Worm (Caenorhabditis elegans) whole organism, young adult: Measurements from ENCODE around the gene F56F11.4.

Experiments
- B0035.1 ChIP-seq: sonication (generic microtip); optimal IDR thresholded peaks from 2 replicates; lab custom pipeline; 2016; ENCODE audit warnings: missing genetic modification characterization, mild to moderate bottlenecking, missing compliant biosample characterization, missing genotype, missing genetic modification reagents
- B0261.1 ChIP-seq: sonication (generic microtip); optimal IDR thresholded peaks from 2 replicates; lab custom pipeline; 2016; ENCODE audit warnings: mild to moderate bottlenecking, missing genetic modification characterization, moderate library complexity, missing compliant biosample characterization
- B0336.3 ChIP-seq: fragments of 200-800 bp; sonication (Bioruptor generic); IDR thresholded peaks from 2 replicates; pipeline ENCODE4 v1.3.6; 2022; ENCODE audit warnings: missing genetic modification characterization, missing compliant biosample characterization
- C06A6.2 ChIP-seq: fragments of 200-800 bp; sonication (Bioruptor generic); conservative IDR thresholded peaks from 2 replicates; pipeline ENCODE4 v1.3.6; 2022; ENCODE audit warnings: missing genetic modification characterization, missing compliant biosample characterization
- F10E7.11 ChIP-seq: sonication (generic microtip); optimal IDR thresholded peaks from 2 replicates; lab custom pipeline; 2017; ENCODE audit warnings: mild to moderate bottlenecking, missing genetic modification characterization, moderate library complexity, missing compliant biosample characterization
- F23B12.7 ChIP-seq: sonication (generic microtip); optimal IDR thresholded peaks from 2 replicates; lab custom pipeline; 2017; ENCODE audit warnings: missing genetic modification characterization, mild to moderate bottlenecking, missing compliant biosample characterization, antibody characterized with exemption, moderate library complexity; ENCODE audit not compliant: insufficient read depth
- F52B5.7 ChIP-seq: sonication (generic microtip); optimal IDR thresholded peaks from 2 replicates; lab custom pipeline; 2016; ENCODE audit warnings: mild to moderate bottlenecking, missing genetic modification characterization, missing compliant biosample characterization
- F55B11.4 ChIP-seq: sonication (generic microtip); optimal IDR thresholded peaks from 2 replicates; lab custom pipeline; 2016; ENCODE audit warnings: missing compliant biosample characterization, missing genetic modification characterization, borderline replicate concordance; ENCODE audit not compliant: insufficient read depth
- K11D2.4 ChIP-seq: fragments of 200-800 bp; sonication (Bioruptor generic); IDR thresholded peaks from 2 replicates; pipeline ENCODE4 v1.3.6; 2022; ENCODE audit warnings: missing genetic modification reagents, missing genetic modification characterization, missing compliant biosample characterization
- Y53G8AR.9 ChIP-seq: fragments of 200-800 bp; sonication (Bioruptor generic); conservative IDR thresholded peaks from 2 replicates; pipeline ENCODE4 v1.3.6; 2022; ENCODE audit warnings: missing genetic modification reagents, missing genetic modification characterization, missing compliant biosample characterization
- Y56A3A.18 ChIP-seq: fragments of 200-800 bp; sonication (Bioruptor generic); IDR thresholded peaks from 2 replicates; pipeline ENCODE4 v1.3.6; 2022; ENCODE audit warnings: missing genetic modification reagents, missing genetic modification characterization, missing compliant biosample characterization
- Y67H2A.10 ChIP-seq: fragments of 200-800 bp; sonication (Bioruptor generic); conservative IDR thresholded peaks from 2 replicates; pipeline ENCODE4 v1.3.6; 2022; ENCODE audit warnings: missing genetic modification reagents, missing genetic modification characterization, missing compliant biosample characterization
- ZK185.1 ChIP-seq: sonication (generic microtip); optimal IDR thresholded peaks from 2 replicates; lab custom pipeline; 2016; ENCODE audit warnings: mild to moderate bottlenecking, missing genetic modification characterization, missing compliant biosample characterization; ENCODE audit not compliant: poor library complexity, severe bottlenecking
- akir-1 ChIP-seq: fragments of 200-800 bp; sonication (Bioruptor generic); optimal IDR thresholded peaks from 2 replicates; lab custom pipeline; 2018; ENCODE audit warnings: mild to moderate bottlenecking, missing genetic modification characterization, moderate library complexity, missing compliant biosample characterization
- ama-1 ChIP-seq, 3 experiments: fragments of 150-350 bp in 1 of 3; sonication (generic microtip) in 2 of 3; optimal IDR thresholded peaks; 2 replicates each; lab custom pipeline; 2014 to 2018; ENCODE audit warnings: missing biosample characterization in 2 of 3, missing genetic modification characterization in 2 of 3, missing genetic modification reagents in 2 of 3
- aptf-2 ChIP-seq: fragments of 200-800 bp; sonication (Bioruptor generic); conservative IDR thresholded peaks from 2 replicates; pipeline ENCODE4 v1.3.6; 2022; ENCODE audit warnings: missing genetic modification reagents, missing genetic modification characterization, missing compliant biosample characterization
- attf-5 ChIP-seq: fragments of 200-800 bp; sonication (Bioruptor generic); optimal IDR thresholded peaks from 2 replicates; lab custom pipeline; 2018; ENCODE audit warnings: mild to moderate bottlenecking, missing genetic modification characterization, missing compliant biosample characterization
- bed-1 ChIP-seq: fragments of 200-800 bp; sonication (Bioruptor generic); IDR thresholded peaks from 2 replicates; pipeline ENCODE4 v1.3.6; 2022; ENCODE audit warnings: missing genetic modification reagents, missing genetic modification characterization, missing compliant biosample characterization
- ccch-3 ChIP-seq: fragments of 200-800 bp; sonication (Bioruptor generic); optimal IDR thresholded peaks from 2 replicates; lab custom pipeline; 2018; ENCODE audit warnings: mild to moderate bottlenecking, missing genetic modification characterization, missing compliant biosample characterization
- cebp-1 ChIP-seq, 2 experiments: fragments of 200-800 bp in 1 of 2; sonication (Bioruptor generic) in 1 of 2; sonication (generic microtip) in 1 of 2; IDR thresholded peaks in 1 of 2; optimal IDR thresholded peaks in 1 of 2; 2 replicates each; pipeline versions ENCODE4 v1.3.6 to Lab custom; 2017 to 2022; ENCODE audit warnings: missing compliant biosample characterization in 2 of 2, missing genetic modification characterization in 2 of 2, mild to moderate bottlenecking in 1 of 2, missing genetic modification reagents in 1 of 2, moderate library complexity in 1 of 2
- ceh-100 ChIP-seq: fragments of 200-800 bp; sonication (Bioruptor generic); IDR thresholded peaks from 2 replicates; pipeline ENCODE4 v1.3.6; 2022; ENCODE audit warnings: missing genetic modification reagents, missing genetic modification characterization, missing compliant biosample characterization
- ceh-58 ChIP-seq: fragments of 200-800 bp; sonication (Bioruptor generic); IDR thresholded peaks from 2 replicates; pipeline ENCODE4 v1.3.6; 2022; ENCODE audit warnings: missing genetic modification characterization, missing compliant biosample characterization
- ceh-79 ChIP-seq: sonication (generic microtip); optimal IDR thresholded peaks from 2 replicates; lab custom pipeline; 2017; ENCODE audit warnings: mild to moderate bottlenecking, missing genetic modification characterization, missing compliant biosample characterization
- dox-1 ChIP-seq: fragments of 200-800 bp; sonication (Bioruptor generic); IDR thresholded peaks from 2 replicates; pipeline ENCODE4 v1.3.6; 2022; ENCODE audit warnings: missing genetic modification reagents, missing genetic modification characterization, missing compliant biosample characterization
- egl-18 ChIP-seq: fragments of 200-800 bp; sonication (Bioruptor generic); IDR thresholded peaks from 2 replicates; pipeline ENCODE4 v1.3.6; 2022; ENCODE audit warnings: missing genetic modification reagents, missing genetic modification characterization, missing compliant biosample characterization
- ets-4 ChIP-seq: fragments of 200-800 bp; sonication (Bioruptor generic); optimal IDR thresholded peaks from 2 replicates; lab custom pipeline; 2018; ENCODE audit warnings: mild to moderate bottlenecking, missing genetic modification characterization, missing compliant biosample characterization
- hmg-20 ChIP-seq: fragments of 200-800 bp; sonication (Bioruptor generic); IDR thresholded peaks from 2 replicates; pipeline ENCODE4 v1.3.6; 2022; ENCODE audit warnings: missing genetic modification reagents, missing genetic modification characterization, missing compliant biosample characterization
- let-526 ChIP-seq: fragments of 200-800 bp; sonication (Bioruptor generic); IDR thresholded peaks from 2 replicates; pipeline ENCODE4 v1.3.6; 2022; ENCODE audit warnings: missing genetic modification reagents, missing genetic modification characterization, missing compliant biosample characterization
- let-607 ChIP-seq, 2 experiments: fragments of 200-800 bp in 1 of 2; sonication (Bioruptor generic) in 1 of 2; sonication (generic microtip) in 1 of 2; optimal IDR thresholded peaks; 2 replicates each; lab custom pipeline; 2016 to 2018; ENCODE audit warnings: mild to moderate bottlenecking in 2 of 2, missing compliant biosample characterization in 2 of 2, missing genetic modification characterization in 2 of 2, moderate library complexity in 2 of 2, missing genotype in 1 of 2
- lin-35 ChIP-seq, 3 experiments: fragments of 150-350 bp in 2 of 3; sonication (generic microtip) in 1 of 3; optimal IDR thresholded peaks; 2 replicates each; lab custom pipeline; 2014 to 2018; ENCODE audit warnings: missing biosample characterization in 3 of 3, missing genetic modification characterization in 3 of 3, missing genetic modification reagents in 3 of 3
- lin-40 ChIP-seq: sonication (generic microtip); optimal IDR thresholded peaks from 2 replicates; lab custom pipeline; 2016; ENCODE audit warnings: missing genetic modification characterization, mild to moderate bottlenecking, missing compliant biosample characterization, missing genotype, missing genetic modification reagents
- lsy-27 ChIP-seq: sonication (generic microtip); optimal IDR thresholded peaks from 2 replicates; lab custom pipeline; 2017; ENCODE audit warnings: missing genetic modification characterization, mild to moderate bottlenecking, missing compliant biosample characterization, antibody characterized with exemption, missing genotype, borderline replicate concordance; ENCODE audit not compliant: insufficient read depth
- madf-10 ChIP-seq: sonication (generic microtip); optimal IDR thresholded peaks from 2 replicates; lab custom pipeline; 2016; ENCODE audit warnings: mild to moderate bottlenecking, missing genetic modification characterization, missing compliant biosample characterization
- madf-8 ChIP-seq: fragments of 200-800 bp; sonication (Bioruptor generic); conservative IDR thresholded peaks from 2 replicates; pipeline ENCODE4 v1.3.6; 2022; ENCODE audit warnings: missing genetic modification reagents, missing genetic modification characterization, missing compliant biosample characterization
- mcd-1 ChIP-seq: fragments of 200-800 bp; sonication (Bioruptor generic); IDR thresholded peaks from 2 replicates; pipeline ENCODE4 v1.3.6; 2022; ENCODE audit warnings: missing genetic modification reagents, missing genetic modification characterization, missing compliant biosample characterization
- mes-4 ChIP-seq: sonication (generic microtip); optimal IDR thresholded peaks from 2 replicates; lab custom pipeline; 2016; ENCODE audit warnings: missing genotype, missing genetic modification characterization, missing compliant biosample characterization
- nhr-80 ChIP-seq: sonication (generic microtip); optimal IDR thresholded peaks from 2 replicates; lab custom pipeline; 2016; ENCODE audit warnings: missing genetic modification characterization, missing compliant biosample characterization
- nhr-90 ChIP-seq: sonication (generic microtip); optimal IDR thresholded peaks from 2 replicates; lab custom pipeline; 2016; ENCODE audit warnings: missing genotype, mild to moderate bottlenecking, missing genetic modification characterization, missing compliant biosample characterization
- rec-8 ChIP-seq, 2 experiments: sonication (generic microtip); optimal IDR thresholded peaks; 2 replicates each; lab custom pipeline; 2016; ENCODE audit warnings: mild to moderate bottlenecking in 2 of 2, missing genetic modification characterization in 2 of 2, missing genetic modification reagents in 2 of 2, missing genotype in 2 of 2, missing biosample characterization in 1 of 2, missing compliant biosample characterization in 1 of 2, moderate library complexity in 1 of 2
- repo-1 ChIP-seq: sonication (generic microtip); optimal IDR thresholded peaks from 2 replicates; lab custom pipeline; 2017; ENCODE audit warnings: mild to moderate bottlenecking, missing genetic modification characterization, missing compliant biosample characterization
- sea-2 ChIP-seq: fragments of 200-800 bp; sonication (Bioruptor generic); IDR thresholded peaks from 2 replicates; pipeline ENCODE4 v1.3.6; 2022; ENCODE audit warnings: missing genetic modification characterization, missing compliant biosample characterization
- snpc-1.3 ChIP-seq: sonication (generic microtip); optimal IDR thresholded peaks from 2 replicates; lab custom pipeline; 2017; ENCODE audit warnings: missing genetic modification characterization, mild to moderate bottlenecking, missing compliant biosample characterization, antibody characterized with exemption, moderate library complexity, missing genotype, missing genetic modification reagents; ENCODE audit not compliant: insufficient read depth
- somi-1 ChIP-seq: fragments of 200-800 bp; sonication (Bioruptor generic); optimal IDR thresholded peaks from 2 replicates; lab custom pipeline; 2018; ENCODE audit warnings: mild to moderate bottlenecking, missing genetic modification characterization, missing compliant biosample characterization
- tbp1 ChIP-seq: fragments of 200-800 bp; sonication (Bioruptor generic); optimal IDR thresholded peaks from 2 replicates; lab custom pipeline; 2018; ENCODE audit warnings: mild to moderate bottlenecking, missing genetic modification characterization, missing compliant biosample characterization
- unc-62 ChIP-seq: fragments of 150-350 bp; optimal IDR thresholded peaks from 2 replicates; lab custom pipeline; 2014; ENCODE audit warnings: missing biosample characterization, missing genetic modification reagents, missing genetic modification characterization
- ztf-22 ChIP-seq: fragments of 200-800 bp; sonication (Bioruptor generic); optimal IDR thresholded peaks from 2 replicates; lab custom pipeline; 2018; ENCODE audit warnings: mild to moderate bottlenecking, missing genetic modification characterization, moderate library complexity, missing compliant biosample characterization
- ztf-26 ChIP-seq: sonication (generic microtip); optimal IDR thresholded peaks from 2 replicates; lab custom pipeline; 2017; ENCODE audit warnings: missing genetic modification characterization, missing compliant biosample characterization

The F56F11.4 gene

ce11 chrIII:2875946-2876345 is 19.9 kb downstream of the F56F11.4 start:
- TF ChIP-seq Y53G8AR.9 = no peak
- TF ChIP-seq rec-8 (tag; optimal IDR thresholded peaks at IDR 0.05; lab: Kevin White, UChicago) = no peak
- no peak for TF ChIP-seq F10E7.11
- TF ChIP-seq lsy-27 (tag; lab: Kevin White, UChicago) = no peak
- peak; percentile 14 for TF ChIP-seq F23B12.7 (tag; lab: Kevin White, UChicago)
- peak; percentile 46 for TF ChIP-seq tbp1
- TF ChIP-seq let-607 (tag; optimal IDR thresholded peaks at IDR 0.05; lab: Kevin White, UChicago) = peak; percentile 23 to 41
- TF ChIP-seq hmg-20 (GFP tag; lab: Robert Waterston, UW) = no peak
- TF ChIP-seq ztf-26 = peak; percentile 68
- TF ChIP-seq nhr-90 = peak; percentile 15
- TF ChIP-seq lin-35 (GFP tag; optimal IDR thresholded peaks at IDR 0.05; lab: Kevin White, UChicago) = no peak
- TF ChIP-seq ceh-100 (GFP tag; lab: Robert Waterston, UW) = no peak
- TF ChIP-seq unc-62 = no peak
- no peak for TF ChIP-seq madf-8 (GFP tag; lab: Robert Waterston, UW)
- TF ChIP-seq madf-10 (tag; lab: Kevin White, UChicago) = peak; percentile 46
- TF ChIP-seq Y67H2A.10 (GFP tag; lab: Robert Waterston, UW) = no peak
- peak; percentile 24 for TF ChIP-seq ets-4 (GFP tag; lab: Kevin White, UChicago)
- no peak for TF ChIP-seq ama-1 (optimal IDR thresholded peaks at IDR 0.05; lab: Kevin White, UChicago)
- TF ChIP-seq ama-1 (GFP tag; optimal IDR thresholded peaks at IDR 0.05; lab: Kevin White, UChicago) = no peak
- no peak for TF ChIP-seq ceh-58 (GFP tag; lab: Robert Waterston, UW)
- TF ChIP-seq mes-4 (tag; lab: Kevin White, UChicago) = no peak
- TF ChIP-seq Y56A3A.18 (GFP tag; lab: Robert Waterston, UW) = no peak
- no peak for TF ChIP-seq aptf-2
- peak; percentile 97 for TF ChIP-seq nhr-80 (tag; lab: Kevin White, UChicago)
- TF ChIP-seq attf-5 (GFP tag; lab: Kevin White, UChicago) = peak; percentile 82
- TF ChIP-seq F52B5.7 = no peak
- TF ChIP-seq snpc-1.3 = no peak
- TF ChIP-seq ceh-79 (tag; lab: Kevin White, UChicago) = no peak
- peak; percentile 51 for TF ChIP-seq ztf-22
- TF ChIP-seq dox-1 (GFP tag; lab: Robert Waterston, UW) = peak; percentile 75
- TF ChIP-seq K11D2.4 (GFP tag; lab: Robert Waterston, UW) = no peak
- TF ChIP-seq sea-2 = no peak
- no peak for TF ChIP-seq ZK185.1
- no peak for TF ChIP-seq B0035.1 (tag; lab: Kevin White, UChicago)
- TF ChIP-seq egl-18 (GFP tag; lab: Robert Waterston, UW) = no peak
- TF ChIP-seq F55B11.4 (tag; lab: Kevin White, UChicago) = no peak
- TF ChIP-seq B0336.3 (GFP tag; lab: Robert Waterston, UW) = peak; percentile 39; the same call in 1 of the 2 replicates
- TF ChIP-seq repo-1 (tag; lab: Kevin White, UChicago) = no peak
- no peak for TF ChIP-seq ccch-3 (GFP tag; lab: Kevin White, UChicago)
- TF ChIP-seq cebp-1 (GFP tag; IDR thresholded peaks at IDR 0.05; lab: Robert Waterston, UW) = peak; percentile 85
- peak; percentile 92 for TF ChIP-seq cebp-1 (tag; optimal IDR thresholded peaks at IDR 0.05; lab: Kevin White, UChicago)
- no peak for TF ChIP-seq B0261.1
- peak; percentile 31 for TF ChIP-seq mcd-1 (GFP tag; lab: Robert Waterston, UW)
- TF ChIP-seq somi-1 (GFP tag; lab: Kevin White, UChicago) = peak; percentile 64
- no peak for TF ChIP-seq akir-1 (GFP tag; lab: Kevin White, UChicago)
- peak; percentile 63 for TF ChIP-seq C06A6.2 (GFP tag; lab: Robert Waterston, UW)
- peak; percentile 82 for TF ChIP-seq lin-40 (tag; lab: Kevin White, UChicago)
- TF ChIP-seq bed-1 = no peak
- TF ChIP-seq let-526 (GFP tag; lab: Robert Waterston, UW) = no peak; the same call in 1 of the 2 replicates
